Worm (Caenorhabditis elegans): Measurements from ENCODE around the gene sbp-1.

ce11 chrIII:11487245-11487644 is 44.9 kb upstream of the sbp-1 start, which contains the start of gene popl-5:
- TF ChIP-seq alr-1 (tag; optimal IDR thresholded peaks at IDR 0.05; ENCODE audit: borderline replicate concordance) (no peak), ama-1 (optimal IDR thresholded peaks at IDR 0.05) (no peak), snpc-4 (tag; optimal IDR thresholded peaks at IDR 0.05) (no peak), elt-3 (tag; optimal IDR thresholded peaks at IDR 0.05) (no peak), nhr-12 (tag; optimal IDR thresholded peaks at IDR 0.05) (no peak), sptf-1 (tag; optimal IDR thresholded peaks at IDR 0.05) (no peak), efl-1 (optimal IDR thresholded peaks at IDR 0.05) (no peak), efl-1 (GFP tag; optimal IDR thresholded peaks at IDR 0.05 in 1 of 2) (no peak), xbp-1 (tag; optimal IDR thresholded peaks at IDR 0.05) (no peak), mef-2 (tag; optimal IDR thresholded peaks at IDR 0.05) (no peak)
